2 fruit fly cellular contexts compared by ENCODE assay signal in the genomic region with DNA sequence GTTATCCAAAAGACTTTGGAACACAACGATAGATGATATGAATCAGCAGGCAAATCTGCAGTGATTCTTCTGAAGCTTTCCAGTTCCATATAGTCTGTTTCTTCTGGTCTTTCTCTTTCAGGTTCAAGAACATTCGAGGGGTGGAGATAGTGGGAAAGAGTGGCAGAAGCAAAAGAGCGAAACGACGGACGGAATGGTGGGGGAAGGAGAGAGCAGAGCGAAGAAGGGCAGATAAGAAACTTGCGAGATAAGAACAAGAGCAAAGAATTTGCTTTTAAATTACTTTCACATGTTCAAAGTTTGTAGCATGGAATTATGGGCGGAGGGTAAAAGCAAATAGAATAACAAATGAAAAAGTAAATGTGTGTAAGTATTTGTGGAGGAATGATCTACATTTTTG.
A peak's percentile ranks its signal among the peaks of the same experiment; 100 is the strongest.
TF ChIP-seq lines count a peak whose summit lies in the region.

No protein-coding gene starts in this region.

TF ChIP-seq in whole organism, embryonic, 481 proteins besides CTCF, POLR2A, EP300 and RAD21 (continued from another document and continues in another):
- TF ChIP-seq CG7556 (GFP tag; optimal IDR thresholded peaks at IDR 0.05; lab: Kevin White, UChicago) = no peak
- no peak for TF ChIP-seq eve (GFP tag; optimal IDR thresholded peaks at IDR 0.05; lab: Kevin White, UChicago)
- peak; percentile 31 for TF ChIP-seq psq (GFP tag; optimal IDR thresholded peaks at IDR 0.05; lab: Kevin White, UChicago)
- TF ChIP-seq sqz (GFP tag; optimal IDR thresholded peaks at IDR 0.05; lab: Kevin White, UChicago) = no peak
- TF ChIP-seq Awh (GFP tag; IDR thresholded peaks at IDR 0.05; lab: Robert Waterston, UW) = no peak
- no peak for TF ChIP-seq CG34376 (GFP tag; optimal IDR thresholded peaks at IDR 0.05; lab: Kevin White, UChicago)
- no peak for TF ChIP-seq tup (GFP tag; optimal IDR thresholded peaks at IDR 0.05; lab: Kevin White, UChicago)
- TF ChIP-seq MBD-R2 (GFP tag; IDR thresholded peaks at IDR 0.05; lab: Robert Waterston, UW) = no peak
- TF ChIP-seq CG7745 (tag; optimal IDR thresholded peaks at IDR 0.05; lab: Kevin White, UChicago) = peak; percentile 31
- TF ChIP-seq fru (optimal IDR thresholded peaks at IDR 0.05; lab: Kevin White, UChicago) = no peak
- peak; percentile 21 for TF ChIP-seq CG3163 (GFP tag; optimal IDR thresholded peaks at IDR 0.05; lab: Kevin White, UChicago)
- no peak for TF ChIP-seq CG11560 (tag; IDR thresholded peaks at IDR 0.05; lab: Robert Waterston, UW)
- TF ChIP-seq Hmx (GFP tag; optimal IDR thresholded peaks at IDR 0.05; lab: Kevin White, UChicago) = no peak
- TF ChIP-seq twi (tag; optimal IDR thresholded peaks at IDR 0.05; lab: Kevin White, UChicago) = peak; percentile 55
- TF ChIP-seq Hr39 (optimal IDR thresholded peaks at IDR 0.05; lab: Kevin White, UChicago) = no peak
- TF ChIP-seq CG17385 (GFP tag; optimal IDR thresholded peaks at IDR 0.05; lab: Kevin White, UChicago) = peak; percentile 59
- TF ChIP-seq Eip74EF (GFP tag; optimal IDR thresholded peaks at IDR 0.05; lab: Kevin White, UChicago) = no peak
- TF ChIP-seq CG15269 (tag; optimal IDR thresholded peaks at IDR 0.05; lab: Kevin White, UChicago) = no peak
- no peak for TF ChIP-seq slbo (GFP tag; IDR thresholded peaks at IDR 0.05; lab: Robert Waterston, UW)
- no peak for TF ChIP-seq crp (GFP tag; optimal IDR thresholded peaks at IDR 0.05; lab: Kevin White, UChicago)
- TF ChIP-seq hb (GFP tag; IDR thresholded peaks at IDR 0.05; lab: Robert Waterston, UW; ENCODE audit: partially characterized antibody) = no peak
- no peak for TF ChIP-seq CG1603 (tag; optimal IDR thresholded peaks at IDR 0.05; lab: Kevin White, UChicago)
- TF ChIP-seq gcm2 (GFP tag; optimal IDR thresholded peaks at IDR 0.05; lab: Kevin White, UChicago) = no peak
- TF ChIP-seq pnt (GFP tag; optimal IDR thresholded peaks at IDR 0.05; lab: Kevin White, UChicago) = no peak
- no peak for TF ChIP-seq chif (GFP tag; optimal IDR thresholded peaks at IDR 0.05; lab: Kevin White, UChicago)
- no peak for TF ChIP-seq CG10274 (GFP tag; optimal IDR thresholded peaks at IDR 0.05; lab: Kevin White, UChicago)
- no peak for TF ChIP-seq p53 (GFP tag; optimal IDR thresholded peaks at IDR 0.05; lab: Kevin White, UChicago)
- TF ChIP-seq CG17359 (tag; optimal IDR thresholded peaks at IDR 0.05; lab: Kevin White, UChicago) = no peak
- TF ChIP-seq nau (GFP tag; optimal IDR thresholded peaks at IDR 0.05; lab: Kevin White, UChicago) = no peak
- TF ChIP-seq Fer2 (tag; optimal IDR thresholded peaks at IDR 0.05; lab: Kevin White, UChicago) = no peak
- TF ChIP-seq CG12236 (GFP tag; optimal IDR thresholded peaks at IDR 0.05; lab: Kevin White, UChicago) = no peak
- no peak for TF ChIP-seq CG2199 (GFP tag; IDR thresholded peaks at IDR 0.05; lab: Robert Waterston, UW)
- no peak for TF ChIP-seq pho (GFP tag; optimal IDR thresholded peaks at IDR 0.05; lab: Kevin White, UChicago)
- no peak for TF ChIP-seq Mrtf (GFP tag; IDR thresholded peaks at IDR 0.05; lab: Robert Waterston, UW)
- peak; percentile 39 for TF ChIP-seq cg (GFP tag; optimal IDR thresholded peaks at IDR 0.05; lab: Kevin White, UChicago)
- TF ChIP-seq ash1 (GFP tag; optimal IDR thresholded peaks at IDR 0.05; lab: Kevin White, UChicago) = peak; percentile 65
- no peak for TF ChIP-seq Blimp-1 (GFP tag; optimal IDR thresholded peaks at IDR 0.05; lab: Kevin White, UChicago)
- TF ChIP-seq lilli (GFP tag; optimal IDR thresholded peaks at IDR 0.05; lab: Kevin White, UChicago) = no peak
- TF ChIP-seq D19B (GFP tag; optimal IDR thresholded peaks at IDR 0.05; lab: Kevin White, UChicago) = no peak
- no peak for TF ChIP-seq MESR4 (GFP tag; optimal IDR thresholded peaks at IDR 0.05; lab: Kevin White, UChicago)
- TF ChIP-seq Six4 (GFP tag; optimal IDR thresholded peaks at IDR 0.05; lab: Kevin White, UChicago) = no peak
- peak; percentile 23 for TF ChIP-seq cwo (GFP tag; optimal IDR thresholded peaks at IDR 0.05; lab: Kevin White, UChicago)
- TF ChIP-seq CG12769 (tag; optimal IDR thresholded peaks at IDR 0.05; lab: Kevin White, UChicago) = peak; percentile 41
- no peak for TF ChIP-seq CG11093 (GFP tag; IDR thresholded peaks at IDR 0.05; lab: Robert Waterston, UW)
- no peak for TF ChIP-seq CG8290 (GFP tag; optimal IDR thresholded peaks at IDR 0.05; lab: Kevin White, UChicago)
- TF ChIP-seq CG8290 (tag; optimal IDR thresholded peaks at IDR 0.05; lab: Kevin White, UChicago) = peak in 1 of 2 experiments; percentile 2
- TF ChIP-seq unpg (GFP tag; optimal IDR thresholded peaks at IDR 0.05; lab: Kevin White, UChicago) = no peak
- TF ChIP-seq CHES-1-like (GFP tag; optimal IDR thresholded peaks at IDR 0.05; lab: Kevin White, UChicago) = no peak
- TF ChIP-seq CG17568 (GFP tag; optimal IDR thresholded peaks at IDR 0.05; lab: Kevin White, UChicago) = no peak
- no peak for TF ChIP-seq pan (optimal IDR thresholded peaks at IDR 0.05; lab: Kevin White, UChicago)
- peak in 1 of 2 experiments; percentile 19 for TF ChIP-seq pan (GFP tag; optimal IDR thresholded peaks at IDR 0.05 in 1 of 2, IDR thresholded peaks at IDR 0.05 in 1 of 2)
- TF ChIP-seq CG8281 (tag; optimal IDR thresholded peaks at IDR 0.05; lab: Kevin White, UChicago) = no peak
- TF ChIP-seq dan (GFP tag; IDR thresholded peaks at IDR 0.05; lab: Robert Waterston, UW) = no peak
- no peak for TF ChIP-seq Lim3 (GFP tag; IDR thresholded peaks at IDR 0.05; lab: Robert Waterston, UW)
- TF ChIP-seq Drgx (GFP tag; IDR thresholded peaks at IDR 0.05; lab: Robert Waterston, UW) = no peak
- TF ChIP-seq scrt (GFP tag; optimal IDR thresholded peaks at IDR 0.05; lab: Kevin White, UChicago) = no peak
- no peak for TF ChIP-seq CG15696 (tag; optimal IDR thresholded peaks at IDR 0.05; lab: Kevin White, UChicago)
- no peak for TF ChIP-seq amos (GFP tag; IDR thresholded peaks at IDR 0.05; lab: Robert Waterston, UW; ENCODE audit: partially characterized antibody)
- TF ChIP-seq sob (GFP tag; IDR thresholded peaks at IDR 0.05; lab: Robert Waterston, UW) = no peak
- no peak for TF ChIP-seq CG9215 (GFP tag; IDR thresholded peaks at IDR 0.05; lab: Robert Waterston, UW)
- TF ChIP-seq z (GFP tag; IDR thresholded peaks at IDR 0.05; lab: Robert Waterston, UW) = no peak
- no peak for TF ChIP-seq CG9609 (GFP tag; optimal IDR thresholded peaks at IDR 0.05; lab: Kevin White, UChicago)
- TF ChIP-seq HLH4C (GFP tag; IDR thresholded peaks at IDR 0.05; lab: Robert Waterston, UW; ENCODE audit: partially characterized antibody) = no peak
- TF ChIP-seq CG9437 (GFP tag; optimal IDR thresholded peaks at IDR 0.05; lab: Kevin White, UChicago) = no peak
- peak; percentile 59 for TF ChIP-seq nom (GFP tag; optimal IDR thresholded peaks at IDR 0.05; lab: Kevin White, UChicago)
- TF ChIP-seq CG11504 (tag; optimal IDR thresholded peaks at IDR 0.05; lab: Kevin White, UChicago) = no peak
- TF ChIP-seq CG6254 (GFP tag; optimal IDR thresholded peaks at IDR 0.05; lab: Kevin White, UChicago) = no peak

TF ChIP-seq in whole organism, prepupa, 60 proteins besides CTCF, POLR2A, EP300 and RAD21 (continued from another document):
- TF ChIP-seq Hr4 (GFP tag; optimal IDR thresholded peaks at IDR 0.05; lab: Kevin White, UChicago) (no peak), cyc (GFP tag; optimal IDR thresholded peaks at IDR 0.05; lab: Kevin White, UChicago) (no peak), CG15336 (GFP tag; IDR thresholded peaks at IDR 0.05; lab: Robert Waterston, UW) (0 out of 2 replicates have a peak, but pooled peaks have one; percentile 28), CG8632 (GFP tag; optimal IDR thresholded peaks at IDR 0.05; lab: Kevin White, UChicago) (no peak), CG11762 (GFP tag; optimal IDR thresholded peaks at IDR 0.05; lab: Kevin White, UChicago; ENCODE audit: insufficient read depth) (no peak), CG1621 (tag; optimal IDR thresholded peaks at IDR 0.05; lab: Kevin White, UChicago) (peak; percentile 7), CG3032 (tag; optimal IDR thresholded peaks at IDR 0.05; lab: Kevin White, UChicago) (no peak), CG31627 (GFP tag; optimal IDR thresholded peaks at IDR 0.05; lab: Kevin White, UChicago) (no peak)
